Worm (Caenorhabditis elegans) whole organism, L4 larva: ENCODE results near the gene C24D10.2.
"Not testable (repeated sequence)": the region's sequence is repeated elsewhere in the genome, so short reads cannot be mapped to it uniquely, and the experiment has no call there.

ENCODE experiments used
- F10B5.3 ChIP-seq: sonication (generic microtip); optimal IDR thresholded peaks from 2 replicates; lab custom pipeline; 2016; ENCODE audit warnings: mild to moderate bottlenecking, missing genetic modification characterization, missing compliant biosample characterization
- F26F4.8 ChIP-seq: fragments of 200-800 bp; sonication (Bioruptor generic); conservative IDR thresholded peaks from 2 replicates; pipeline ENCODE4 v1.3.6; 2022; ENCODE audit warnings: missing genetic modification characterization, missing compliant biosample characterization
- F44E2.7 ChIP-seq: fragments of 200-800 bp; sonication (Bioruptor generic); IDR thresholded peaks from 2 replicates; pipeline ENCODE4 v2.1.2; 2022; ENCODE audit warnings: missing genetic modification characterization, missing compliant biosample characterization
- R02D3.7 ChIP-seq: fragments of 150-350 bp; sonication (generic microtip); optimal IDR thresholded peaks from 3 replicates; lab custom pipeline; 2014; ENCODE audit warnings: missing biosample characterization, missing genetic modification characterization
- T26A8.4 ChIP-seq: fragments of 200-800 bp; sonication (Bioruptor generic); IDR thresholded peaks from 2 replicates; pipeline ENCODE4 v1.3.6; 2022; ENCODE audit warnings: missing genetic modification characterization, missing compliant biosample characterization
- Y48G9A.11 ChIP-seq: fragments of 200-800 bp; sonication (Bioruptor generic); IDR thresholded peaks from 2 replicates; pipeline ENCODE4 v1.3.6; 2022; ENCODE audit warnings: missing genetic modification reagents, missing genetic modification characterization, missing compliant biosample characterization
- ZK337.2 ChIP-seq: fragments of 200-800 bp; sonication (Bioruptor generic); IDR thresholded peaks from 2 replicates; pipeline ENCODE4 v1.3.6; 2022; ENCODE audit warnings: missing genetic modification reagents, missing genetic modification characterization, missing compliant biosample characterization
- aha-1 ChIP-seq: fragments of 150-350 bp; peaks from one replicate; lab custom pipeline; 2014; ENCODE audit warnings: missing biosample characterization, missing genetic modification characterization
- ama-1 ChIP-seq: fragments of 150-350 bp; optimal IDR thresholded peaks from 2 replicates; lab custom pipeline; 2014; ENCODE audit warnings: inconsistent platforms, mixed read lengths
- ceh-82 ChIP-seq: sonication (generic microtip); optimal IDR thresholded peaks from 2 replicates; lab custom pipeline; 2017; ENCODE audit warnings: missing biosample characterization, missing genetic modification characterization
- ces-1 ChIP-seq: fragments of 150-350 bp; sonication (generic microtip); optimal IDR thresholded peaks from 4 replicates; lab custom pipeline; 2014; ENCODE audit warnings: missing biosample characterization, missing genetic modification reagents, missing genetic modification characterization
- ctbp-1 ChIP-seq: fragments of 200-800 bp; sonication (Bioruptor generic); IDR thresholded peaks from 2 replicates; pipeline ENCODE4 v1.3.6; 2022; ENCODE audit warnings: missing genetic modification reagents, missing genetic modification characterization, missing compliant biosample characterization
- daf-12 ChIP-seq: fragments of 150-350 bp; optimal IDR thresholded peaks from 2 replicates; lab custom pipeline; 2014; ENCODE audit warnings: missing biosample characterization, missing genetic modification reagents, missing genetic modification characterization
- dmd-6 ChIP-seq: fragments of 200-800 bp; sonication (Bioruptor generic); IDR thresholded peaks from 2 replicates; pipeline ENCODE4 v1.3.6; 2022; ENCODE audit warnings: missing genetic modification reagents, missing genetic modification characterization, missing compliant biosample characterization
- dve-1 ChIP-seq: sonication (generic microtip); optimal IDR thresholded peaks from 2 replicates; lab custom pipeline; 2017; ENCODE audit warnings: antibody characterized with exemption, mild to moderate bottlenecking, missing genetic modification characterization, missing compliant biosample characterization; ENCODE audit not compliant: insufficient read depth
- egl-27 ChIP-seq: sonication (generic microtip); optimal IDR thresholded peaks from 3 replicates; lab custom pipeline; 2017; ENCODE audit warnings: missing biosample characterization, missing genetic modification reagents, missing genetic modification characterization
- fos-1 ChIP-seq: fragments of 150-350 bp; optimal IDR thresholded peaks from 2 replicates; lab custom pipeline; 2014; ENCODE audit warnings: missing biosample characterization, missing genetic modification characterization
- hif-1 ChIP-seq, 2 experiments: sonication (generic microtip); optimal IDR thresholded peaks; 2 replicates each; lab custom pipeline; 2016 to 2017; ENCODE audit warnings: missing compliant biosample characterization in 2 of 2, missing genetic modification characterization in 2 of 2, missing genetic modification reagents in 2 of 2, missing genotype in 2 of 2, mild to moderate bottlenecking in 1 of 2
- hlh-30 ChIP-seq: sonication (generic microtip); optimal IDR thresholded peaks from 2 replicates; lab custom pipeline; 2017; ENCODE audit warnings: antibody characterized with exemption, mild to moderate bottlenecking, missing genetic modification characterization, missing compliant biosample characterization; ENCODE audit not compliant: insufficient read depth
- jun-1 ChIP-seq: fragments of 150-350 bp; optimal IDR thresholded peaks from 2 replicates; lab custom pipeline; 2014; ENCODE audit warnings: missing biosample characterization, missing genetic modification reagents, missing genetic modification characterization
- lin-1 ChIP-seq: fragments of 200-800 bp; sonication (Bioruptor generic); IDR thresholded peaks from 2 replicates; pipeline ENCODE4 v1.3.6; 2022; ENCODE audit warnings: missing genetic modification reagents, missing genetic modification characterization, missing compliant biosample characterization
- lin-13 ChIP-seq: fragments of 150-350 bp; optimal IDR thresholded peaks from 2 replicates; lab custom pipeline; 2014; ENCODE audit warnings: missing biosample characterization, missing genetic modification reagents, missing genetic modification characterization
- lin-15B ChIP-seq: fragments of 150-350 bp; sonication (generic microtip); optimal IDR thresholded peaks from 3 replicates; lab custom pipeline; 2014; ENCODE audit warnings: missing biosample characterization, missing genetic modification characterization
- lin-29 ChIP-seq: fragments of 200-800 bp; sonication (Bioruptor generic); IDR thresholded peaks from 2 replicates; pipeline ENCODE4 v1.3.6; 2022; ENCODE audit warnings: missing genetic modification reagents, missing genetic modification characterization, missing compliant biosample characterization
- lin-39 ChIP-seq: fragments of 150-350 bp; optimal IDR thresholded peaks from 2 replicates; lab custom pipeline; 2014; ENCODE audit warnings: missing biosample characterization, missing genetic modification reagents, missing genetic modification characterization
- lsy-2 ChIP-seq, 2 experiments: fragments of 150-350 bp in 1 of 2; sonication (generic microtip) in 1 of 2; optimal IDR thresholded peaks; 2 replicates each; lab custom pipeline; 2014 to 2017; ENCODE audit warnings: missing biosample characterization in 2 of 2, missing genetic modification characterization in 2 of 2
- madf-5 ChIP-seq, 2 experiments: fragments of 200-800 bp; sonication (Bioruptor generic); IDR thresholded peaks; 2 replicates each; pipeline ENCODE4 v1.3.6; 2022; ENCODE audit warnings: missing compliant biosample characterization in 2 of 2, missing genetic modification characterization in 2 of 2
- mdl-1 ChIP-seq, 2 experiments: fragments of 150-350 bp in 1 of 2; sonication (generic microtip) in 1 of 2; optimal IDR thresholded peaks; 2 replicates each; lab custom pipeline; 2014 to 2017; ENCODE audit warnings: missing biosample characterization in 2 of 2, missing genetic modification characterization in 2 of 2
- mdt-29 ChIP-seq: fragments of 200-800 bp; sonication (Bioruptor generic); IDR thresholded peaks from 2 replicates; pipeline ENCODE4 v1.3.6; 2022; ENCODE audit warnings: missing genetic modification reagents, missing genetic modification characterization, missing compliant biosample characterization
- mxl-3 ChIP-seq: fragments of 200-800 bp; sonication (Bioruptor generic); optimal IDR thresholded peaks from 2 replicates; lab custom pipeline; 2018; ENCODE audit warnings: mild to moderate bottlenecking, missing genetic modification characterization, missing compliant biosample characterization
- nhr-10 ChIP-seq: fragments of 150-350 bp; optimal IDR thresholded peaks from 2 replicates; lab custom pipeline; 2014; ENCODE audit warnings: missing biosample characterization, missing genetic modification characterization
- nhr-11 ChIP-seq: fragments of 150-350 bp; optimal IDR thresholded peaks from 2 replicates; lab custom pipeline; 2014; ENCODE audit warnings: missing biosample characterization, missing genetic modification characterization
- nhr-237 ChIP-seq: sonication (generic microtip); optimal IDR thresholded peaks from 2 replicates; lab custom pipeline; 2017; ENCODE audit warnings: missing biosample characterization, missing genetic modification characterization
- nhr-28 ChIP-seq: fragments of 150-350 bp; optimal IDR thresholded peaks from 2 replicates; lab custom pipeline; 2014; ENCODE audit warnings: missing biosample characterization, missing genetic modification characterization
- nhr-42 ChIP-seq: fragments of 200-800 bp; sonication (Bioruptor generic); IDR thresholded peaks from 2 replicates; pipeline ENCODE4 v1.3.6; 2022; ENCODE audit warnings: missing genetic modification characterization, missing compliant biosample characterization
- nhr-48 ChIP-seq: sonication (generic microtip); optimal IDR thresholded peaks from 2 replicates; lab custom pipeline; 2016; ENCODE audit warnings: mild to moderate bottlenecking, missing genetic modification characterization, missing compliant biosample characterization
- nhr-76 ChIP-seq: fragments of 150-350 bp; optimal IDR thresholded peaks from 2 replicates; lab custom pipeline; 2014; ENCODE audit warnings: missing biosample characterization, missing genetic modification characterization
- pqm-1 ChIP-seq: sonication (generic microtip); optimal IDR thresholded peaks from 2 replicates; lab custom pipeline; 2017; ENCODE audit warnings: missing biosample characterization, missing genetic modification characterization
- rbr-2 ChIP-seq: sonication (generic microtip); optimal IDR thresholded peaks from 2 replicates; lab custom pipeline; 2016; ENCODE audit warnings: missing genotype, missing genetic modification characterization, missing compliant biosample characterization
- set-16 ChIP-seq: fragments of 200-800 bp; sonication (Bioruptor generic); IDR thresholded peaks from 2 replicates; pipeline ENCODE4 v1.3.6; 2022; ENCODE audit warnings: missing genetic modification reagents, missing genetic modification characterization, missing compliant biosample characterization
- spr-1 ChIP-seq: sonication (generic microtip); optimal IDR thresholded peaks from 2 replicates; lab custom pipeline; 2016; ENCODE audit warnings: mild to moderate bottlenecking, missing genetic modification characterization, missing compliant biosample characterization
- unc-39 ChIP-seq: sonication (generic microtip); optimal IDR thresholded peaks from 2 replicates; lab custom pipeline; 2017; ENCODE audit warnings: missing biosample characterization, missing genetic modification characterization
- vab-7 ChIP-seq: fragments of 200-800 bp; sonication (Bioruptor generic); IDR thresholded peaks from 2 replicates; pipeline ENCODE4 v1.3.6; 2022; ENCODE audit warnings: missing genetic modification reagents, missing genetic modification characterization, missing compliant biosample characterization
- zfp-2 ChIP-seq: sonication (generic microtip); optimal IDR thresholded peaks from 2 replicates; lab custom pipeline; 2016; ENCODE audit warnings: mild to moderate bottlenecking, missing genetic modification characterization, missing compliant biosample characterization
- zip-11 ChIP-seq: fragments of 200-800 bp; sonication (Bioruptor generic); IDR thresholded peaks from 2 replicates; pipeline ENCODE4 v1.3.6; 2022; ENCODE audit warnings: missing genetic modification characterization, missing compliant biosample characterization

C24D10.2 gene

DNA sequence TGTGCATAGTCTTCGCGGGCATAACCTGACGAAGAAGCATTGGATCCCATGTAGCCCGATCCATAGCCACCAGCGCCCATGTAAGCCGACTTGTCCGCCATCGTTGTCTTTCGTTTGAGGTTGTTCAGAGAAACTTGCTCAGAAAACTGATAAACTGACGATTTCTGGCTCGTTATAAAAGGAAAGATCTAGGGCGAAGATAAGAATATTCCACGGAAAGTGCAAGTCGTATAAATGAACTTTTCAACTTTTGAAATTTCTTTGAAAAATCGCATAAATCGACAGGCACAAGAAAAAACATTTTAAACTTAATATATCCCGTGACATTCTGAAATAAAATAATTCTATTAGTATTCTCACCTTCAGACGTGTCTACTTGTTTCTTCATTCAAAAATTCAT lies at the start of gene C24D10.2, which contains the start of gene nspd-3:
TSS of gene C24D10.2 (plus strand) at position 399 of the 400 bp plus-strand sequence.
TSS of gene nspd-3 (minus strand) at position 101 of the 400 bp plus-strand sequence.
- TF ChIP-seq F26F4.8 (GFP tag; lab: Robert Waterston, UW); hlh-30 (tag; lab: Kevin White, UChicago); spr-1 (tag; lab: Kevin White, UChicago): not testable (repeated sequence)
- TF ChIP-seq, all 104 proteins: peak for 0; not testable (repeated sequence) for 104

ce11 chrIV:5121995-5122394 lies 41.1 kb upstream of the C24D10.2 start, which contains the start of gene tkr-3:
Gene tkr-3 (minus strand): TSS chrIV:5122095.
- TF ChIP-seq madf-5 (GFP tag; IDR thresholded peaks at IDR 0.05; lab: Robert Waterston, UW), result 0 out of 4 replicates have a peak, but pooled peaks of 1 of the 2 experiments have one; percentile 48
- no peak for TF ChIP-seq R02D3.7
- TF ChIP-seq, all 104 proteins: peak for 1

- TF ChIP-seq zip-11 (GFP tag; lab: Robert Waterston, UW), result no peak
- TF ChIP-seq ces-1 (GFP tag; lab: Kevin White, UChicago), result no peak
- no peak for TF ChIP-seq nhr-10 (tag; lab: Kevin White, UChicago)
- TF ChIP-seq Y48G9A.11 (GFP tag; lab: Robert Waterston, UW), result no peak
- no peak for TF ChIP-seq ZK337.2
- no peak for TF ChIP-seq hif-1 (tag; optimal IDR thresholded peaks at IDR 0.05; lab: Kevin White, UChicago)
- TF ChIP-seq fos-1 (tag; lab: Kevin White, UChicago), result no peak
- no peak for TF ChIP-seq ctbp-1 (GFP tag; lab: Robert Waterston, UW)
- TF ChIP-seq aha-1 (tag; lab: Kevin White, UChicago), result no peak
- TF ChIP-seq nhr-76 (tag; lab: Kevin White, UChicago), result no peak
- TF ChIP-seq lin-1 (GFP tag; lab: Robert Waterston, UW), result no peak
- TF ChIP-seq ama-1 (lab: Kevin White, UChicago), result no peak
- no peak for TF ChIP-seq madf-5 (GFP tag; IDR thresholded peaks at IDR 0.05; lab: Robert Waterston, UW)
- no peak for TF ChIP-seq mdt-29 (GFP tag; lab: Robert Waterston, UW)
- TF ChIP-seq vab-7 (GFP tag; lab: Robert Waterston, UW), result no peak
- TF ChIP-seq set-16 (GFP tag; lab: Robert Waterston, UW), result no peak
- TF ChIP-seq unc-39 (tag; lab: Kevin White, UChicago), result no peak
- TF ChIP-seq ceh-82 (tag; lab: Kevin White, UChicago), result no peak
- no peak for TF ChIP-seq jun-1 (tag; lab: Kevin White, UChicago)
- TF ChIP-seq, all 104 proteins: peak for 0
Observed at ce11 chrIV:5131781-5132180, 31.4 kb upstream of the C24D10.2 start.

DNA sequence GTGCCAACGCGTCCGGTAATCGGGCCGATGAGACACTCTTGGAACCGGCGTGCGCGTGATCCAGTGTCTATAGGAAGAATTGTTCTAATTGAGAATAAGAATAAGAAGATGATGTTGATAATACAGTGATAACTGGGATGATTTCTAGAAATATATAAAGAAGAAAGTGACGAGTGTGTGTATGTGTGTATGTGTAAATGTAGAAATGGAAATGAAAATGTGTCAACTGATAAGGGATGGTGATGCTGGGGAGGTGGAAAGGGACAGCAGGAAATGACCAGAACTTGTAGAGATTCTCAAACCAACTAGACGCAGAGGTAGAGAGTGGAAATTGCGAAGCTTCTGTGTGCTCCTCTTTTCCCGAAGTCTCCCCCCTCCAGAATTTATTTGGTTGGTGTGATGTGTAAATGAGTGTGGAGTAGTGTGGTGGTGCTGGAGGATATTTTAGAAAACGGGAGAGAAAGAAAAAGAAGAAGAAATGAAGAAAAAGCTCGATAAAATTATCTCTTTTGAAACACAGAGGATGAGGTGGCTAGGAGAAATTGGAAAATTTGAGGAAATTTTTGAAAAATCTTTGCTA lies 29.3 kb upstream of the C24D10.2 start:
- TF ChIP-seq F10B5.3 (tag; lab: Kevin White, UChicago) (no peak), egl-27 (tag; lab: Kevin White, UChicago) (no peak), nhr-28 (tag; lab: Kevin White, UChicago) (peak; percentile 69), nhr-11 (peak; percentile 6), zfp-2 (tag; lab: Kevin White, UChicago) (no peak), dmd-6 (GFP tag; lab: Robert Waterston, UW) (peak; percentile 34; the same call in 1 of the 2 replicates), daf-12 (no peak), lin-1 (GFP tag; lab: Robert Waterston, UW) (no peak), lsy-2 (tag; optimal IDR thresholded peaks at IDR 0.05; lab: Kevin White, UChicago) (peak in 1 of 2 experiments; percentile 15), mdl-1 (tag; optimal IDR thresholded peaks at IDR 0.05; lab: Kevin White, UChicago) (no peak), lin-29 (no peak), lin-15B (no peak), lin-39 (tag; lab: Kevin White, UChicago) (no peak), F44E2.7 (no peak), fos-1 (tag; lab: Kevin White, UChicago) (no peak), nhr-237 (tag; lab: Kevin White, UChicago) (no peak), mxl-3 (GFP tag; lab: Kevin White, UChicago) (peak; percentile 54), pqm-1 (tag; lab: Kevin White, UChicago) (peak; percentile 80), rbr-2 (no peak), set-16 (GFP tag; lab: Robert Waterston, UW) (no peak; the same call in 1 of the 2 replicates), T26A8.4 (no peak), dve-1 (tag; lab: Kevin White, UChicago) (peak; percentile 29), lin-13 (GFP tag; lab: Kevin White, UChicago) (no peak), nhr-42 (no peak), nhr-48 (tag; lab: Kevin White, UChicago) (no peak), zip-11 (GFP tag; lab: Robert Waterston, UW) (no peak)
